Fruit fly (Drosophila melanogaster): Measurements from ENCODE around the gene Eogt.

Gene Eogt

dm6 chr2L:2382971-2383370 is 2.1 kb downstream of the Eogt start, which contains the start of gene PIG-Wa (continued):
- TF ChIP-seq CG12236 (GFP tag; optimal IDR thresholded peaks at IDR 0.05) (no peak), CG8765 (GFP tag; IDR thresholded peaks at IDR 0.05) (no peak), Spps (tag; optimal IDR thresholded peaks at IDR 0.05) (no peak), pfk (GFP tag; optimal IDR thresholded peaks at IDR 0.05) (no peak), sens-2 (GFP tag; IDR thresholded peaks at IDR 0.05) (no peak), CG6813 (GFP tag; optimal IDR thresholded peaks at IDR 0.05) (no peak), usp (GFP tag; optimal IDR thresholded peaks at IDR 0.05) (no peak), Usf (GFP tag; optimal IDR thresholded peaks at IDR 0.05) (no peak), CG12071 (GFP tag; optimal IDR thresholded peaks at IDR 0.05) (no peak), Atf-2 (GFP tag; optimal IDR thresholded peaks at IDR 0.05) (no peak), crc (GFP tag; optimal IDR thresholded peaks at IDR 0.05) (no peak), knrl (GFP tag; IDR thresholded peaks at IDR 0.05; ENCODE audit: partially characterized antibody) (no peak), Hr78 (GFP tag; optimal IDR thresholded peaks at IDR 0.05) (no peak), zen (tag; optimal IDR thresholded peaks at IDR 0.05) (no peak), z (GFP tag; IDR thresholded peaks at IDR 0.05) (no peak), Hand (GFP tag; optimal IDR thresholded peaks at IDR 0.05) (no peak), CG2116 (GFP tag; optimal IDR thresholded peaks at IDR 0.05) (peak; percentile 31), CG1233 (GFP tag; optimal IDR thresholded peaks at IDR 0.05) (no peak), peb (GFP tag; IDR thresholded peaks at IDR 0.05) (no peak), Oli (tag; optimal IDR thresholded peaks at IDR 0.05) (no peak), CG8089 (GFP tag; optimal IDR thresholded peaks at IDR 0.05) (no peak), CG12104 (GFP tag; optimal IDR thresholded peaks at IDR 0.05) (no peak), bigmax (GFP tag; optimal IDR thresholded peaks at IDR 0.05) (no peak), ac (GFP tag; optimal IDR thresholded peaks at IDR 0.05) (no peak), CG18619 (GFP tag; optimal IDR thresholded peaks at IDR 0.05) (no peak), CG6791 (GFP tag; IDR thresholded peaks at IDR 0.05; ENCODE audit: partially characterized antibody) (peak; percentile 62; the same call in 1 of the 3 replicates), Trl (optimal IDR thresholded peaks at IDR 0.05) (no peak), Trl (GFP tag; optimal IDR thresholded peaks at IDR 0.05) (peak; percentile 5), tio (GFP tag; optimal IDR thresholded peaks at IDR 0.05) (no peak), Hmr (GFP tag; optimal IDR thresholded peaks at IDR 0.05) (no peak), ap (GFP tag; IDR thresholded peaks at IDR 0.05) (no peak), Sin3A (optimal IDR thresholded peaks at IDR 0.05) (no peak), tx (GFP tag; optimal IDR thresholded peaks at IDR 0.05) (no peak), pros (GFP tag; optimal IDR thresholded peaks at IDR 0.05) (no peak), sqz (GFP tag; optimal IDR thresholded peaks at IDR 0.05) (no peak), da (GFP tag; optimal IDR thresholded peaks at IDR 0.05) (no peak), CG12659 (GFP tag; optimal IDR thresholded peaks at IDR 0.05) (peak; percentile 8), Vsx1 (GFP tag; optimal IDR thresholded peaks at IDR 0.05) (no peak), eve (GFP tag; optimal IDR thresholded peaks at IDR 0.05) (no peak), mam (GFP tag; optimal IDR thresholded peaks at IDR 0.05) (peak; percentile 6), kah (GFP tag; optimal IDR thresholded peaks at IDR 0.05) (no peak), CG6654 (GFP tag; optimal IDR thresholded peaks at IDR 0.05) (no peak), CG9876 (GFP tag; optimal IDR thresholded peaks at IDR 0.05) (no peak), CG16863 (GFP tag; optimal IDR thresholded peaks at IDR 0.05) (no peak), fu2 (GFP tag; optimal IDR thresholded peaks at IDR 0.05) (no peak), corto (GFP tag; optimal IDR thresholded peaks at IDR 0.05) (no peak), CG4730 (GFP tag; IDR thresholded peaks at IDR 0.05) (no peak), CG5245 (GFP tag; optimal IDR thresholded peaks at IDR 0.05) (no peak), TFAM (GFP tag; optimal IDR thresholded peaks at IDR 0.05) (no peak), CG2120 (GFP tag; optimal IDR thresholded peaks at IDR 0.05) (no peak), vnd (GFP tag; IDR thresholded peaks at IDR 0.05; ENCODE audit: partially characterized antibody) (no peak), CG4424 (GFP tag; optimal IDR thresholded peaks at IDR 0.05) (no peak), kay (GFP tag; optimal IDR thresholded peaks at IDR 0.05) (no peak)

All from whole organism, embryonic.